Fruit fly (Drosophila melanogaster) whole organism, embryonic: ENCODE measurements around the gene Snx27.

Source experiments
- Antp ChIP-seq: fragments of 200-800 bp; sonication (Bioruptor generic); optimal IDR thresholded peaks from 3 replicates; lab custom pipeline; 2016; ENCODE audit warnings: missing biosample characterization, missing genetic modification characterization
- Awh ChIP-seq: fragments of 200-800 bp; sonication (Bioruptor generic); IDR thresholded peaks from 2 replicates; pipeline ENCODE4, ENCODE4 v1.3.6; 2022; ENCODE audit warnings: missing biosample characterization, missing genetic modification characterization
- BEAF-32 ChIP-seq: fragments of 200-800 bp; sonication (Bioruptor generic); optimal IDR thresholded peaks from 3 replicates; lab custom pipeline; 2017; ENCODE audit warnings: missing biosample characterization, missing genetic modification characterization, mild to moderate bottlenecking, moderate library complexity, missing genetic modification reagents
- Bgb ChIP-seq: fragments of 200-800 bp; sonication (Bioruptor generic); IDR thresholded peaks from 2 replicates; pipeline ENCODE4 v1.3.6; 2022; ENCODE audit warnings: missing biosample characterization, missing genetic modification characterization; ENCODE audit not compliant: partially characterized antibody
- Blimp-1 ChIP-seq: fragments of 200-800 bp; sonication (Bioruptor generic); optimal IDR thresholded peaks from 3 replicates; lab custom pipeline; 2018; ENCODE audit warnings: missing biosample characterization, missing genetic modification characterization, mild to moderate bottlenecking, moderate library complexity, missing genetic modification reagents
- CG10209 ChIP-seq: fragments of 200-800 bp; sonication (Bioruptor generic); optimal IDR thresholded peaks from 3 replicates; lab custom pipeline; 2017; ENCODE audit warnings: missing biosample characterization, mild to moderate bottlenecking, missing genetic modification characterization, missing genetic modification reagents
- CG1024 ChIP-seq: fragments of 200-800 bp; sonication (Bioruptor generic); IDR thresholded peaks from 2 replicates; pipeline ENCODE4 v1.3.6; 2022; ENCODE audit warnings: missing biosample characterization, missing genetic modification characterization
- CG10366 ChIP-seq: fragments of 200-800 bp; sonication (Bioruptor generic); IDR thresholded peaks from 2 replicates; pipeline ENCODE4 v1.3.6; 2022; ENCODE audit warnings: missing biosample characterization, missing genetic modification characterization
- CG10654 ChIP-seq: fragments of 200-800 bp; sonication (Bioruptor generic); optimal IDR thresholded peaks from 2 replicates; lab custom pipeline; 2016; ENCODE audit warnings: missing biosample characterization, missing genetic modification characterization
- CG11093 ChIP-seq: fragments of 200-800 bp; sonication (Bioruptor generic); IDR thresholded peaks from 3 replicates; pipeline ENCODE4 v1.3.6; 2022; ENCODE audit warnings: missing biosample characterization, missing genetic modification characterization
- CG13296 ChIP-seq: fragments of 200-800 bp; sonication (Bioruptor generic); optimal IDR thresholded peaks from 3 replicates; lab custom pipeline; 2018; ENCODE audit warnings: missing biosample characterization, mild to moderate bottlenecking, missing genetic modification characterization
- CG13894 ChIP-seq: fragments of 200-800 bp; sonication (Bioruptor generic); optimal IDR thresholded peaks from 3 replicates; lab custom pipeline; 2018; ENCODE audit warnings: missing biosample characterization, mild to moderate bottlenecking, missing genetic modification characterization, moderate library complexity
- CG17186 ChIP-seq: fragments of 200-800 bp; sonication (Bioruptor generic); optimal IDR thresholded peaks from 3 replicates; lab custom pipeline; 2017; ENCODE audit warnings: missing biosample characterization, missing genetic modification reagents, missing genetic modification characterization
- CG2199 ChIP-seq: fragments of 200-800 bp; sonication (Bioruptor generic); IDR thresholded peaks from 3 replicates; pipeline ENCODE4 v1.3.6; 2022; ENCODE audit warnings: missing biosample characterization, missing genetic modification characterization
- CG30020 ChIP-seq: fragments of 200-800 bp; optimal IDR thresholded peaks from 2 replicates; lab custom pipeline; 2019; ENCODE audit warnings: missing biosample characterization, mild to moderate bottlenecking, missing genetic modification characterization, moderate library complexity
- CG4404 ChIP-seq: fragments of 200-800 bp; sonication (Bioruptor generic); IDR thresholded peaks from 2 replicates; pipeline ENCODE4 v1.3.6; 2022; ENCODE audit warnings: missing biosample characterization, missing genetic modification characterization
- CG6654 ChIP-seq: fragments of 200-800 bp; sonication (Bioruptor generic); optimal IDR thresholded peaks from 2 replicates; lab custom pipeline; 2017; ENCODE audit warnings: missing biosample characterization, mild to moderate bottlenecking, missing genetic modification characterization
- CG7745 ChIP-seq: fragments of 200-800 bp; sonication (Bioruptor generic); optimal IDR thresholded peaks from 2 replicates; lab custom pipeline; 2018; ENCODE audit warnings: missing biosample characterization, mild to moderate bottlenecking, missing genetic modification characterization, moderate library complexity
- CG8388 ChIP-seq: fragments of 200-800 bp; sonication (Bioruptor generic); optimal IDR thresholded peaks from 2 replicates; lab custom pipeline; 2019; ENCODE audit warnings: missing biosample characterization, mild to moderate bottlenecking, missing genetic modification characterization, moderate library complexity
- CG9932 ChIP-seq: fragments of 200-800 bp; sonication (Bioruptor generic); IDR thresholded peaks from 2 replicates; pipeline ENCODE4 v1.3.6; 2022; ENCODE audit warnings: missing biosample characterization, missing genetic modification characterization
- Deaf1 ChIP-seq: fragments of 200-800 bp; optimal IDR thresholded peaks from 3 replicates; lab custom pipeline; 2019; ENCODE audit warnings: missing biosample characterization, mild to moderate bottlenecking, missing genetic modification characterization, moderate library complexity
- Kr ChIP-seq: fragments of 200-800 bp; sonication (Bioruptor generic); optimal IDR thresholded peaks from 2 replicates; lab custom pipeline; 2017; ENCODE audit warnings: missing biosample characterization, mild to moderate bottlenecking, missing genetic modification characterization
- Mes4 ChIP-seq: fragments of 200-800 bp; sonication (Bioruptor generic); optimal IDR thresholded peaks from 2 replicates; lab custom pipeline; 2016; ENCODE audit warnings: missing biosample characterization, missing genetic modification characterization
- NK7.1 ChIP-seq: fragments of 200-800 bp; sonication (Bioruptor generic); optimal IDR thresholded peaks from 3 replicates; lab custom pipeline; 2016; ENCODE audit warnings: missing biosample characterization, missing genetic modification characterization
- Side ChIP-seq: fragments of 200-800 bp; sonication (Bioruptor generic); optimal IDR thresholded peaks from 2 replicates; lab custom pipeline; 2016; ENCODE audit warnings: missing biosample characterization, missing genetic modification characterization
- Sin3A ChIP-seq: fragments of >200 bp; optimal IDR thresholded peaks from 2 replicates; lab custom pipeline; 2018
- Sry-δ ChIP-seq: fragments of 200-800 bp; sonication (Bioruptor generic); optimal IDR thresholded peaks from 2 replicates; lab custom pipeline; 2016; ENCODE audit warnings: missing biosample characterization, missing genetic modification characterization
- cwo ChIP-seq: fragments of 200-800 bp; sonication (Bioruptor generic); optimal IDR thresholded peaks from 3 replicates; lab custom pipeline; 2017; ENCODE audit warnings: missing biosample characterization, missing genetic modification characterization, mild to moderate bottlenecking, moderate library complexity, missing genetic modification reagents
- esg ChIP-seq: fragments of 200-800 bp; sonication (Bioruptor generic); conservative IDR thresholded peaks from 2 replicates; pipeline ENCODE4 v1.3.6; 2022; ENCODE audit warnings: missing biosample characterization, missing genetic modification characterization
- exex ChIP-seq: fragments of 200-800 bp; sonication (Bioruptor generic); optimal IDR thresholded peaks from 4 replicates; lab custom pipeline; 2018; ENCODE audit warnings: missing biosample characterization, mild to moderate bottlenecking, missing genetic modification characterization, moderate library complexity
- gcm2 ChIP-seq: fragments of 200-800 bp; sonication (Bioruptor generic); optimal IDR thresholded peaks from 2 replicates; lab custom pipeline; 2016; ENCODE audit warnings: missing biosample characterization, missing genetic modification characterization
- hbn ChIP-seq: fragments of 200-800 bp; sonication (Bioruptor generic); IDR thresholded peaks from 2 replicates; pipeline ENCODE4 v1.3.6; 2022; ENCODE audit warnings: missing biosample characterization, missing genetic modification characterization; ENCODE audit not compliant: partially characterized antibody
- hth ChIP-seq: fragments of >200 bp; optimal IDR thresholded peaks from 2 replicates; lab custom pipeline; 2017; ENCODE audit warnings: inconsistent platforms
- jing ChIP-seq: fragments of 200-800 bp; sonication (Bioruptor generic); optimal IDR thresholded peaks from 2 replicates; lab custom pipeline; 2018; ENCODE audit warnings: missing biosample characterization, mild to moderate bottlenecking, missing genetic modification characterization
- ken ChIP-seq: fragments of 200-800 bp; sonication (Bioruptor generic); IDR thresholded peaks from 3 replicates; pipeline ENCODE4 v1.3.6; 2022; ENCODE audit warnings: missing biosample characterization, missing genetic modification characterization
- klu ChIP-seq: fragments of 200-800 bp; sonication (Bioruptor generic); IDR thresholded peaks from 2 replicates; pipeline ENCODE4 v1.3.6; 2022; ENCODE audit warnings: missing biosample characterization, missing genetic modification characterization
- knrl ChIP-seq: fragments of 200-800 bp; sonication (Bioruptor generic); IDR thresholded peaks from 3 replicates; pipeline ENCODE4 v1.3.6; 2022; ENCODE audit warnings: missing biosample characterization, missing genetic modification characterization; ENCODE audit not compliant: partially characterized antibody
- lola ChIP-seq, 3 experiments: fragments of >200 bp in 2 of 3; fragments of 200-800 bp in 1 of 3; sonication (Bioruptor generic) in 1 of 3; optimal IDR thresholded peaks; 2 replicates each; lab custom pipeline; 2017 to 2019; ENCODE audit warnings: missing biosample characterization in 3 of 3, missing genetic modification characterization in 3 of 3, mild to moderate bottlenecking in 1 of 3, moderate library complexity in 1 of 3
- mld ChIP-seq: fragments of 200-800 bp; sonication (Bioruptor generic); IDR thresholded peaks from 3 replicates; pipeline ENCODE4 v1.3.6; 2022; ENCODE audit warnings: missing biosample characterization, missing genetic modification characterization; ENCODE audit not compliant: partially characterized antibody
- phol ChIP-seq: fragments of 200-800 bp; sonication (Bioruptor generic); optimal IDR thresholded peaks from 3 replicates; lab custom pipeline; 2018; ENCODE audit warnings: missing biosample characterization, mild to moderate bottlenecking, missing genetic modification characterization, moderate library complexity
- pita ChIP-seq: fragments of 200-800 bp; sonication (Bioruptor generic); optimal IDR thresholded peaks from 2 replicates; lab custom pipeline; 2017; ENCODE audit warnings: missing biosample characterization, mild to moderate bottlenecking, missing genetic modification characterization
- row ChIP-seq: fragments of 200-800 bp; sonication (Bioruptor generic); IDR thresholded peaks from 3 replicates; pipeline ENCODE4 v1.3.6; 2022; ENCODE audit warnings: missing biosample characterization, missing genetic modification characterization
- sd ChIP-seq: fragments of 200-800 bp; sonication (Bioruptor generic); optimal IDR thresholded peaks from 3 replicates; lab custom pipeline; 2018; ENCODE audit warnings: missing biosample characterization, mild to moderate bottlenecking, missing genetic modification characterization, moderate library complexity
- seq ChIP-seq: fragments of 200-800 bp; sonication (Bioruptor generic); IDR thresholded peaks from 2 replicates; pipeline ENCODE4 v1.3.6; 2022; ENCODE audit warnings: missing biosample characterization, missing genetic modification characterization
- sima ChIP-seq: fragments of 200-800 bp; sonication (Bioruptor generic); optimal IDR thresholded peaks from 2 replicates; lab custom pipeline; 2016; ENCODE audit warnings: missing biosample characterization, missing genetic modification characterization
- sna ChIP-seq: fragments of 200-800 bp; sonication (Bioruptor generic); IDR thresholded peaks from 2 replicates; pipeline ENCODE4 v1.3.6; 2022; ENCODE audit warnings: missing biosample characterization, missing genetic modification characterization; ENCODE audit not compliant: partially characterized antibody
- ssp ChIP-seq: fragments of 200-800 bp; sonication (Bioruptor generic); IDR thresholded peaks from 2 replicates; pipeline ENCODE4 v1.3.6; 2022; ENCODE audit warnings: missing biosample characterization, missing genetic modification characterization
- trem ChIP-seq: fragments of 200-800 bp; optimal IDR thresholded peaks from 3 replicates; lab custom pipeline; 2019; ENCODE audit warnings: missing biosample characterization, mild to moderate bottlenecking, missing genetic modification characterization, moderate library complexity
- unc-4 ChIP-seq: fragments of 200-800 bp; sonication (Bioruptor generic); IDR thresholded peaks from 2 replicates; pipeline ENCODE4 v1.3.6; 2022; ENCODE audit warnings: missing biosample characterization, missing genetic modification characterization; ENCODE audit not compliant: partially characterized antibody
- zen ChIP-seq: fragments of 200-800 bp; sonication (Bioruptor generic); optimal IDR thresholded peaks from 3 replicates; lab custom pipeline; 2018; ENCODE audit warnings: missing biosample characterization, mild to moderate bottlenecking, missing genetic modification characterization, moderate library complexity

Snx27 gene

dm6 chrX:5698087-5698727 is 39.6 kb downstream of the Snx27 start, which contains the start of gene AdamTS-B (continued):
- no peak for TF ChIP-seq trem (tag; lab: Kevin White, UChicago)
- TF ChIP-seq sima (GFP tag; lab: Kevin White, UChicago) = no peak
- TF ChIP-seq unc-4 (GFP tag; lab: Robert Waterston, UW) = no peak
- TF ChIP-seq Side = no peak
- TF ChIP-seq zen = no peak
- TF ChIP-seq lola (GFP tag; optimal IDR thresholded peaks at IDR 0.05; lab: Kevin White, UChicago) = peak in 1 of 3 experiments; percentile 62
- TF ChIP-seq ken (GFP tag; lab: Robert Waterston, UW) = no peak
- peak; percentile 58 for TF ChIP-seq phol (tag; lab: Kevin White, UChicago)
- peak; percentile 42; the same call in 1 of the 2 replicates for TF ChIP-seq esg (GFP tag; lab: Robert Waterston, UW)
- peak; percentile 20 for TF ChIP-seq CG8388 (GFP tag; lab: Kevin White, UChicago)
- no peak for TF ChIP-seq CG13894 (tag; lab: Kevin White, UChicago)
- no peak for TF ChIP-seq Kr (GFP tag; lab: Kevin White, UChicago)
- TF ChIP-seq cwo (GFP tag; lab: Kevin White, UChicago) = no peak
- TF ChIP-seq CG9932 (GFP tag; lab: Robert Waterston, UW) = peak; percentile 63
- no peak for TF ChIP-seq Mes4
- TF ChIP-seq Antp = no peak
- TF ChIP-seq Awh (GFP tag; lab: Robert Waterston, UW) = no peak
- TF ChIP-seq gcm2 (GFP tag; lab: Kevin White, UChicago) = no peak
- TF ChIP-seq Sry-δ (GFP tag; lab: Kevin White, UChicago) = no peak
- TF ChIP-seq hth (lab: Kevin White, UChicago) = no peak
- no peak for TF ChIP-seq exex
- no peak for TF ChIP-seq knrl (GFP tag; lab: Robert Waterston, UW)
- no peak for TF ChIP-seq CG2199 (GFP tag; lab: Robert Waterston, UW)
- TF ChIP-seq CG10209 (GFP tag; lab: Kevin White, UChicago) = peak; percentile 16
- TF ChIP-seq Sin3A = no peak
- no peak for TF ChIP-seq NK7.1 (GFP tag; lab: Kevin White, UChicago)
- no peak for TF ChIP-seq CG7745 (tag; lab: Kevin White, UChicago)
- no peak for TF ChIP-seq CG4404
- TF ChIP-seq Bgb (GFP tag; lab: Robert Waterston, UW) = 0 out of 2 replicates have a peak, but pooled peaks have one; percentile 35
- TF ChIP-seq CG10366 = peak; percentile 18; the same call in 1 of the 2 replicates
- TF ChIP-seq sna = no peak
- TF ChIP-seq Deaf1 (tag; lab: Kevin White, UChicago) = no peak
- TF ChIP-seq klu = no peak
- peak; percentile 55 for TF ChIP-seq CG13296 (GFP tag; lab: Kevin White, UChicago)
- TF ChIP-seq CG6654 = no peak
- no peak for TF ChIP-seq CG30020 (tag; lab: Kevin White, UChicago)
- TF ChIP-seq CG10654 = no peak
- no peak for TF ChIP-seq BEAF-32
- TF ChIP-seq mld (GFP tag; lab: Robert Waterston, UW) = no peak
- no peak for TF ChIP-seq jing (GFP tag; lab: Kevin White, UChicago)
- no peak for TF ChIP-seq CG1024 (GFP tag; lab: Robert Waterston, UW)
- peak; percentile 81 for TF ChIP-seq row (GFP tag; lab: Robert Waterston, UW)
- TF ChIP-seq ssp (GFP tag; lab: Robert Waterston, UW) = peak; percentile 23; the same call in 1 of the 2 replicates
- peak; percentile 34; the same call in 1 of the 2 replicates for TF ChIP-seq seq
- no peak for TF ChIP-seq hbn (GFP tag; lab: Robert Waterston, UW)
- TF ChIP-seq sd (tag; lab: Kevin White, UChicago) = no peak
- TF ChIP-seq CG11093 (GFP tag; lab: Robert Waterston, UW) = no peak
- peak; percentile 37 for TF ChIP-seq Blimp-1
- no peak for TF ChIP-seq pita (GFP tag; lab: Kevin White, UChicago)
- TF ChIP-seq CG17186 (GFP tag; lab: Kevin White, UChicago) = no peak
